Fruit fly (Drosophila melanogaster) whole organism, embryonic: ENCODE measurements around the gene cerv.

Experiments
- CG10654 ChIP-seq: fragments of 200-800 bp; sonication (Bioruptor generic); optimal IDR thresholded peaks from 2 replicates; lab custom pipeline; 2016; ENCODE audit warnings: missing biosample characterization, missing genetic modification characterization
- CG13287 ChIP-seq: fragments of 200-800 bp; sonication (Bioruptor generic); IDR thresholded peaks from 2 replicates; pipeline ENCODE4 v1.3.6; 2022; ENCODE audit warnings: missing biosample characterization, missing genetic modification characterization; ENCODE audit not compliant: partially characterized antibody
- kni ChIP-seq: fragments of 200-800 bp; sonication (Bioruptor generic); optimal IDR thresholded peaks from 3 replicates; lab custom pipeline; 2017; ENCODE audit warnings: mild to moderate bottlenecking, missing biosample characterization, missing genetic modification reagents, missing genetic modification characterization
- otp ChIP-seq: fragments of 200-800 bp; sonication (Bioruptor generic); IDR thresholded peaks from 3 replicates; pipeline ENCODE4, ENCODE4 v1.3.6; 2022; ENCODE audit warnings: missing biosample characterization, missing genetic modification characterization

DNA sequence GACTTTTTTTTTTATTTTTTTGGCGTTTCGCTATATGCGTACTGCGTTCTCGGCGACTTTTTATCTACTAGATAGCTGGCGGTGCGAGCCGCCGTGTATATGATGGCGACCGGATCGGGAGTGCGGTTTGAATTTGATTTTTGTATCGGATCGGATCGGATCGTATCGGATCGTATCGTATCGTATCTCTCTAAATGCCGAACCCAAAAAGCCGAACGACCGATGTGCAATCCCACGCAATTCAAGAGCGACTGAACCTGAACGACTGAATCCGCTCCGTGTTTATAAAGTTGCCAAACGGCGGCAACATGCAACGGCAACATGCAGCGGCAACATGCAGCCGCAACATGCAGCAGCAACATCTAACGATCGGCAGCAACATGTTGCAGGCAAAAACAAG lies 48.3 kb upstream of the cerv start:
- peak; percentile 35; the same call in 1 of the 2 replicates for TF ChIP-seq CG13287 (GFP tag; lab: Robert Waterston, UW)
- no peak for TF ChIP-seq CG10654 (GFP tag; lab: Kevin White, UChicago)
- no peak; the same call in 2 of the 3 replicates for TF ChIP-seq otp (GFP tag; lab: Robert Waterston, UW)
- TF ChIP-seq kni (GFP tag; lab: Kevin White, UChicago), result no peak
